Worm (Caenorhabditis elegans): ENCODE data around the gene T13C2.7.

ce11 chrII:6756232-6756631, 23.0 kb upstream of the T13C2.7 start, which contains the start of gene F41G3.3:
- TF ChIP-seq snpc-4 (tag; optimal IDR thresholded peaks at IDR 0.05), result no peak
- no peak for TF ChIP-seq lin-15B (tag; optimal IDR thresholded peaks at IDR 0.05)
- no peak for TF ChIP-seq C04F5.9 (tag; optimal IDR thresholded peaks at IDR 0.05)
- no peak for TF ChIP-seq dpl-1 (GFP tag; optimal IDR thresholded peaks at IDR 0.05)
- no peak for TF ChIP-seq lin-39 (tag; optimal IDR thresholded peaks at IDR 0.05)
- no peak for TF ChIP-seq lir-3 (tag; optimal IDR thresholded peaks at IDR 0.05; ENCODE audit: poor library complexity)
- no peak for TF ChIP-seq egl-27 (tag; optimal IDR thresholded peaks at IDR 0.05)
- no peak for TF ChIP-seq zip-4 (GFP tag; optimal IDR thresholded peaks at IDR 0.05)
- no peak for TF ChIP-seq fos-1 (tag; optimal IDR thresholded peaks at IDR 0.05)

Measured in whole organism, L1 larva.